Worm (Caenorhabditis elegans): Measurements from ENCODE around the gene C23H3.2.

DNA sequence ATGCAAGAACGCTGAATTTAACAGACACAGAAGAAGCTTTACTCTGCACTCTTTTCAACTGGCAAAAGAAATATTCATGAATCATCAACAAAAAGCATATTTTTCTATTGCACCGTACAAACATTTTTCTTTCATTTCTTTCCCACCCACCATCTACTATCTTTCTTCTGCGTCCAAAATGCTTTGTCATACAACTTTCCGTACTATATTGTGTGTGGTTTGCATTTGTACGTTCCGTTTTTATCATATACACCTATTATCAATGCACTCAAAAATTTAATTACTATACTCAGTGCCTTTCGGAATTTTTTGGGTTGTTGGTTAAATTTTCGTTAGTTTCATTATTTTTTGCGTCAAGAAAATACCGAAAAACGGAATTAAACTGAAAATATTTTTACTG, 6.5 kb downstream of the C23H3.2 start:
- no peak for TF ChIP-seq vab-7 (GFP tag; IDR thresholded peaks at IDR 0.05)
- TF ChIP-seq D1046.2 (GFP tag; IDR thresholded peaks at IDR 0.05) = no peak
- no peak for TF ChIP-seq ceh-82 (tag; optimal IDR thresholded peaks at IDR 0.05)
- TF ChIP-seq ztf-7 (tag; optimal IDR thresholded peaks at IDR 0.05) = no peak
- no peak for TF ChIP-seq duxl-1 (tag; optimal IDR thresholded peaks at IDR 0.05; ENCODE audit: poor library complexity)
- no peak for TF ChIP-seq mes-2 (tag; optimal IDR thresholded peaks at IDR 0.05; ENCODE audit: poor library complexity, severe bottlenecking)
